Worm (Caenorhabditis elegans) whole organism, L4 larva: ENCODE measurements around the gene F07E5.9.

Experiments used
- D1046.2 ChIP-seq: fragments of 200-800 bp; sonication (Bioruptor generic); IDR thresholded peaks from 2 replicates; pipeline ENCODE4 v1.3.6; 2022; ENCODE audit warnings: missing genetic modification characterization, missing compliant biosample characterization
- F44E2.7 ChIP-seq: fragments of 200-800 bp; sonication (Bioruptor generic); IDR thresholded peaks from 2 replicates; pipeline ENCODE4 v2.1.2; 2022; ENCODE audit warnings: missing genetic modification characterization, missing compliant biosample characterization
- F49E8.2 ChIP-seq: sonication (generic microtip); optimal IDR thresholded peaks from 2 replicates; lab custom pipeline; 2016; ENCODE audit warnings: missing compliant biosample characterization, mild to moderate bottlenecking, missing genetic modification characterization, borderline replicate concordance
- R02D3.7 ChIP-seq: fragments of 150-350 bp; sonication (generic microtip); optimal IDR thresholded peaks from 3 replicates; lab custom pipeline; 2014; ENCODE audit warnings: missing biosample characterization, missing genetic modification characterization
- Y48G9A.11 ChIP-seq: fragments of 200-800 bp; sonication (Bioruptor generic); IDR thresholded peaks from 2 replicates; pipeline ENCODE4 v1.3.6; 2022; ENCODE audit warnings: missing genetic modification reagents, missing genetic modification characterization, missing compliant biosample characterization
- Y75B8A.6 ChIP-seq: fragments of 200-800 bp; sonication (Bioruptor generic); IDR thresholded peaks from 2 replicates; pipeline ENCODE4 v1.3.6; 2022; ENCODE audit warnings: missing genetic modification reagents, missing genetic modification characterization, missing compliant biosample characterization
- ZK337.2 ChIP-seq: fragments of 200-800 bp; sonication (Bioruptor generic); IDR thresholded peaks from 2 replicates; pipeline ENCODE4 v1.3.6; 2022; ENCODE audit warnings: missing genetic modification reagents, missing genetic modification characterization, missing compliant biosample characterization
- aly-2 ChIP-seq: sonication (generic microtip); optimal IDR thresholded peaks from 2 replicates; lab custom pipeline; 2018; ENCODE audit warnings: missing biosample characterization, missing genetic modification characterization
- ama-1 ChIP-seq: fragments of 150-350 bp; optimal IDR thresholded peaks from 2 replicates; lab custom pipeline; 2014; ENCODE audit warnings: inconsistent platforms, mixed read lengths
- attf-4 ChIP-seq: sonication (generic microtip); optimal IDR thresholded peaks from 3 replicates; lab custom pipeline; 2017; ENCODE audit warnings: missing biosample characterization, missing genetic modification characterization
- ceh-20 ChIP-seq: fragments of 200-800 bp; sonication (Bioruptor generic); IDR thresholded peaks from 2 replicates; pipeline ENCODE4 v1.3.6; 2022; ENCODE audit warnings: missing genetic modification reagents, missing genetic modification characterization, missing compliant biosample characterization
- ceh-28 ChIP-seq: fragments of 150-350 bp; optimal IDR thresholded peaks from 2 replicates; lab custom pipeline; 2014; ENCODE audit warnings: missing biosample characterization, missing genetic modification reagents, missing genetic modification characterization
- ceh-32 ChIP-seq: sonication (generic microtip); optimal IDR thresholded peaks from 2 replicates; lab custom pipeline; 2016; ENCODE audit warnings: mild to moderate bottlenecking, missing genetic modification characterization, missing compliant biosample characterization; ENCODE audit not compliant: poor library complexity
- ceh-44 ChIP-seq: fragments of 200-800 bp; sonication (Bioruptor generic); IDR thresholded peaks from 2 replicates; pipeline ENCODE4 v1.3.6; 2022; ENCODE audit warnings: missing genetic modification reagents, missing genetic modification characterization, missing compliant biosample characterization
- ceh-62 ChIP-seq: sonication (generic microtip); optimal IDR thresholded peaks from 2 replicates; lab custom pipeline; 2017; ENCODE audit warnings: missing biosample characterization, missing genetic modification characterization
- ceh-82 ChIP-seq: sonication (generic microtip); optimal IDR thresholded peaks from 2 replicates; lab custom pipeline; 2017; ENCODE audit warnings: missing biosample characterization, missing genetic modification characterization
- ces-1 ChIP-seq: fragments of 150-350 bp; sonication (generic microtip); optimal IDR thresholded peaks from 4 replicates; lab custom pipeline; 2014; ENCODE audit warnings: missing biosample characterization, missing genetic modification reagents, missing genetic modification characterization
- cey-2 ChIP-seq: sonication (generic microtip); optimal IDR thresholded peaks from 3 replicates; lab custom pipeline; 2017; ENCODE audit warnings: missing genetic modification characterization, mild to moderate bottlenecking, missing compliant biosample characterization, antibody characterized with exemption, borderline replicate concordance; ENCODE audit not compliant: insufficient read depth
- ctbp-1 ChIP-seq: fragments of 200-800 bp; sonication (Bioruptor generic); IDR thresholded peaks from 2 replicates; pipeline ENCODE4 v1.3.6; 2022; ENCODE audit warnings: missing genetic modification reagents, missing genetic modification characterization, missing compliant biosample characterization
- dmd-6 ChIP-seq: fragments of 200-800 bp; sonication (Bioruptor generic); IDR thresholded peaks from 2 replicates; pipeline ENCODE4 v1.3.6; 2022; ENCODE audit warnings: missing genetic modification reagents, missing genetic modification characterization, missing compliant biosample characterization
- dmd-8 ChIP-seq: fragments of 200-800 bp; sonication (Bioruptor generic); IDR thresholded peaks from 2 replicates; pipeline ENCODE4 v1.3.6; 2022; ENCODE audit warnings: missing genetic modification characterization, missing compliant biosample characterization
- dpl-1 ChIP-seq: fragments of 150-350 bp; optimal IDR thresholded peaks from 2 replicates; lab custom pipeline; 2014; ENCODE audit warnings: missing biosample characterization, missing genetic modification reagents, missing genetic modification characterization
- duxl-1 ChIP-seq: sonication (generic microtip); optimal IDR thresholded peaks from 2 replicates; lab custom pipeline; 2016; ENCODE audit warnings: mild to moderate bottlenecking, missing genetic modification characterization, moderate library complexity, missing compliant biosample characterization; ENCODE audit not compliant: poor library complexity
- egl-43 ChIP-seq: fragments of 200-800 bp; sonication (Bioruptor generic); IDR thresholded peaks from 2 replicates; pipeline ENCODE4 v1.3.6; 2022; ENCODE audit warnings: missing genetic modification reagents, missing genetic modification characterization, missing compliant biosample characterization
- fkh-10 ChIP-seq: fragments of 150-350 bp; optimal IDR thresholded peaks from 2 replicates; lab custom pipeline; 2014; ENCODE audit warnings: missing biosample characterization, missing genetic modification reagents, missing genetic modification characterization
- hmg-1.1 ChIP-seq: fragments of 200-800 bp; sonication (Bioruptor generic); IDR thresholded peaks from 2 replicates; pipeline ENCODE4 v1.3.6; 2022; ENCODE audit warnings: missing genetic modification reagents, missing genetic modification characterization, missing compliant biosample characterization
- lim-7 ChIP-seq: fragments of 200-800 bp; sonication (Bioruptor generic); IDR thresholded peaks from 2 replicates; pipeline ENCODE4 v1.3.6; 2022; ENCODE audit warnings: missing genetic modification characterization, missing compliant biosample characterization
- lin-1 ChIP-seq: fragments of 200-800 bp; sonication (Bioruptor generic); IDR thresholded peaks from 2 replicates; pipeline ENCODE4 v1.3.6; 2022; ENCODE audit warnings: missing genetic modification reagents, missing genetic modification characterization, missing compliant biosample characterization
- lin-13 ChIP-seq: fragments of 150-350 bp; optimal IDR thresholded peaks from 2 replicates; lab custom pipeline; 2014; ENCODE audit warnings: missing biosample characterization, missing genetic modification reagents, missing genetic modification characterization
- lin-29 ChIP-seq: fragments of 200-800 bp; sonication (Bioruptor generic); IDR thresholded peaks from 2 replicates; pipeline ENCODE4 v1.3.6; 2022; ENCODE audit warnings: missing genetic modification reagents, missing genetic modification characterization, missing compliant biosample characterization
- lin-39 ChIP-seq: fragments of 150-350 bp; optimal IDR thresholded peaks from 2 replicates; lab custom pipeline; 2014; ENCODE audit warnings: missing biosample characterization, missing genetic modification reagents, missing genetic modification characterization
- lir-3 ChIP-seq: sonication (generic microtip); optimal IDR thresholded peaks from 2 replicates; lab custom pipeline; 2016; ENCODE audit warnings: mild to moderate bottlenecking, missing genetic modification characterization, missing compliant biosample characterization
- lsy-2 ChIP-seq, 2 experiments: fragments of 150-350 bp in 1 of 2; sonication (generic microtip) in 1 of 2; optimal IDR thresholded peaks; 2 replicates each; lab custom pipeline; 2014 to 2017; ENCODE audit warnings: missing biosample characterization in 2 of 2, missing genetic modification characterization in 2 of 2
- mes-2 ChIP-seq: sonication (generic microtip); optimal IDR thresholded peaks from 2 replicates; lab custom pipeline; 2016; ENCODE audit warnings: missing genotype, mild to moderate bottlenecking, missing genetic modification characterization, missing compliant biosample characterization; ENCODE audit not compliant: poor library complexity, severe bottlenecking
- mxl-3 ChIP-seq: fragments of 200-800 bp; sonication (Bioruptor generic); optimal IDR thresholded peaks from 2 replicates; lab custom pipeline; 2018; ENCODE audit warnings: mild to moderate bottlenecking, missing genetic modification characterization, missing compliant biosample characterization
- nhr-102 ChIP-seq: sonication (generic microtip); optimal IDR thresholded peaks from 2 replicates; lab custom pipeline; 2016; ENCODE audit warnings: mild to moderate bottlenecking, missing genetic modification characterization, moderate library complexity, missing compliant biosample characterization
- nhr-11 ChIP-seq: fragments of 150-350 bp; optimal IDR thresholded peaks from 2 replicates; lab custom pipeline; 2014; ENCODE audit warnings: missing biosample characterization, missing genetic modification characterization
- nhr-28 ChIP-seq: fragments of 150-350 bp; optimal IDR thresholded peaks from 2 replicates; lab custom pipeline; 2014; ENCODE audit warnings: missing biosample characterization, missing genetic modification characterization
- nhr-76 ChIP-seq: fragments of 150-350 bp; optimal IDR thresholded peaks from 2 replicates; lab custom pipeline; 2014; ENCODE audit warnings: missing biosample characterization, missing genetic modification characterization
- nhr-77 ChIP-seq: fragments of 150-350 bp; optimal IDR thresholded peaks from 2 replicates; lab custom pipeline; 2014; ENCODE audit warnings: missing biosample characterization, missing genetic modification characterization
- pha-4 ChIP-seq, 2 experiments: fragments of 150-350 bp in 1 of 2; fragments of 200-800 bp in 1 of 2; sonication (Bioruptor generic) in 1 of 2; IDR thresholded peaks in 1 of 2; optimal IDR thresholded peaks in 1 of 2; 2 replicates each; pipeline versions ENCODE4 v1.3.6 to Lab custom; 2014 to 2022; ENCODE audit warnings: missing genetic modification characterization in 2 of 2, missing genetic modification reagents in 2 of 2, missing biosample characterization in 1 of 2, missing compliant biosample characterization in 1 of 2
- saeg-2 ChIP-seq: fragments of 200-800 bp; sonication (Bioruptor generic); IDR thresholded peaks from 2 replicates; pipeline ENCODE4 v1.3.6; 2022; ENCODE audit warnings: missing genetic modification reagents, missing genetic modification characterization, missing compliant biosample characterization
- skn-1 ChIP-seq: fragments of 150-350 bp; optimal IDR thresholded peaks from 2 replicates; lab custom pipeline; 2014; ENCODE audit warnings: missing biosample characterization, missing genetic modification characterization
- snpc-1.2 ChIP-seq: fragments of 200-800 bp; sonication (Bioruptor generic); IDR thresholded peaks from 2 replicates; pipeline ENCODE4 v1.3.6; 2022; ENCODE audit warnings: missing genetic modification reagents, missing genetic modification characterization, missing compliant biosample characterization
- snpc-4 ChIP-seq: fragments of 150-350 bp; optimal IDR thresholded peaks from 2 replicates; lab custom pipeline; 2014; ENCODE audit warnings: missing biosample characterization, missing genetic modification characterization
- spr-1 ChIP-seq: sonication (generic microtip); optimal IDR thresholded peaks from 2 replicates; lab custom pipeline; 2016; ENCODE audit warnings: mild to moderate bottlenecking, missing genetic modification characterization, missing compliant biosample characterization
- unc-62 ChIP-seq, 3 experiments: fragments of 150-350 bp in 1 of 3; sonication (generic microtip); optimal IDR thresholded peaks in 2 of 3; peaks in 1 of 3; 1 replicate in 1 of 3; 2 replicates in 2 of 3; lab custom pipeline; 2014 to 2017; ENCODE audit warnings: missing biosample characterization in 3 of 3, missing genetic modification characterization in 3 of 3, missing genetic modification reagents in 3 of 3, missing genotype in 1 of 3
- vab-7 ChIP-seq: fragments of 200-800 bp; sonication (Bioruptor generic); IDR thresholded peaks from 2 replicates; pipeline ENCODE4 v1.3.6; 2022; ENCODE audit warnings: missing genetic modification reagents, missing genetic modification characterization, missing compliant biosample characterization
- zag-1 ChIP-seq: fragments of 150-350 bp; optimal IDR thresholded peaks from 2 replicates; lab custom pipeline; 2014; ENCODE audit warnings: missing biosample characterization, missing genetic modification characterization
- ztf-11 ChIP-seq: fragments of 150-350 bp; optimal IDR thresholded peaks from 2 replicates; lab custom pipeline; 2014; ENCODE audit warnings: missing biosample characterization, missing genetic modification characterization
- ztf-7 ChIP-seq: fragments of 150-350 bp; optimal IDR thresholded peaks from 2 replicates; lab custom pipeline; 2014; ENCODE audit warnings: missing biosample characterization, missing genetic modification characterization

F07E5.9 gene

ce11 chrII:2058985-2059384 is 21.3 kb downstream of the F07E5.9 start, which contains the start of gene F07E5.5:
TSS of gene F07E5.5 (minus strand) at chrII:2059070.
- TF ChIP-seq saeg-2, result no peak
- no peak for TF ChIP-seq ztf-7
- no peak for TF ChIP-seq snpc-1.2 (GFP tag; lab: Robert Waterston, UW)
- TF ChIP-seq ceh-32 (tag; lab: Kevin White, UChicago), result no peak
- no peak for TF ChIP-seq egl-43 (GFP tag; lab: Robert Waterston, UW)
- TF ChIP-seq ceh-44, result no peak
- no peak for TF ChIP-seq vab-7 (GFP tag; lab: Robert Waterston, UW)
- no peak for TF ChIP-seq F44E2.7 (GFP tag; lab: Robert Waterston, UW)
- no peak for TF ChIP-seq mxl-3 (GFP tag; lab: Kevin White, UChicago)
- no peak for TF ChIP-seq unc-62 (GFP tag; optimal IDR thresholded peaks at IDR 0.05 in 1 of 2; lab: Kevin White, UChicago)
- TF ChIP-seq unc-62 (tag; optimal IDR thresholded peaks at IDR 0.05; lab: Kevin White, UChicago), result no peak
- TF ChIP-seq D1046.2 (GFP tag; lab: Robert Waterston, UW), result no peak
- no peak for TF ChIP-seq ZK337.2 (GFP tag; lab: Robert Waterston, UW)
- TF ChIP-seq ceh-82 (tag; lab: Kevin White, UChicago), result no peak
- TF ChIP-seq ztf-11 (tag; lab: Kevin White, UChicago), result no peak
- peak; percentile 27; the same call in 1 of the 2 replicates for TF ChIP-seq hmg-1.1 (GFP tag; lab: Robert Waterston, UW)
- TF ChIP-seq attf-4 (tag; lab: Kevin White, UChicago), result no peak
- TF ChIP-seq nhr-28 (tag; lab: Kevin White, UChicago), result peak; percentile 48
- TF ChIP-seq ceh-20 (GFP tag; lab: Robert Waterston, UW), result no peak
- TF ChIP-seq ceh-28 (tag; lab: Kevin White, UChicago), result no peak
- TF ChIP-seq duxl-1 (tag; lab: Kevin White, UChicago), result no peak
- TF ChIP-seq lir-3, result no peak
- TF ChIP-seq ama-1 (lab: Kevin White, UChicago), result no peak
- no peak for TF ChIP-seq ceh-62 (tag; lab: Kevin White, UChicago)
- TF ChIP-seq Y75B8A.6, result no peak
- TF ChIP-seq lin-29 (GFP tag; lab: Robert Waterston, UW), result no peak
- TF ChIP-seq Y48G9A.11, result no peak
- no peak for TF ChIP-seq R02D3.7 (tag; lab: Kevin White, UChicago)
- TF ChIP-seq pha-4 (GFP tag; IDR thresholded peaks at IDR 0.05; lab: Robert Waterston, UW), result no peak
- TF ChIP-seq pha-4 (tag; optimal IDR thresholded peaks at IDR 0.05; lab: Kevin White, UChicago), result no peak
- TF ChIP-seq dpl-1, result peak; percentile 64
- no peak for TF ChIP-seq F49E8.2
- no peak for TF ChIP-seq lin-1 (GFP tag; lab: Robert Waterston, UW)
- TF ChIP-seq nhr-11 (tag; lab: Kevin White, UChicago), result peak; percentile 69
- no peak for TF ChIP-seq lim-7 (GFP tag; lab: Robert Waterston, UW)
- no peak for TF ChIP-seq snpc-4
- no peak for TF ChIP-seq nhr-102 (tag; lab: Kevin White, UChicago)
- TF ChIP-seq nhr-77 (tag; lab: Kevin White, UChicago), result no peak
- no peak for TF ChIP-seq spr-1 (tag; lab: Kevin White, UChicago)
- peak; percentile 13 for TF ChIP-seq fkh-10 (GFP tag; lab: Kevin White, UChicago)
- peak; percentile 81 for TF ChIP-seq mes-2 (tag; lab: Kevin White, UChicago)
- no peak for TF ChIP-seq nhr-76
- TF ChIP-seq aly-2 (tag; lab: Kevin White, UChicago), result no peak
- no peak for TF ChIP-seq zag-1 (tag; lab: Kevin White, UChicago)
- no peak for TF ChIP-seq ctbp-1 (GFP tag; lab: Robert Waterston, UW)
- no peak for TF ChIP-seq cey-2 (tag; lab: Kevin White, UChicago)
- TF ChIP-seq lsy-2 (tag; optimal IDR thresholded peaks at IDR 0.05; lab: Kevin White, UChicago), result peak; percentile 74 to 97
- TF ChIP-seq skn-1 (tag; lab: Kevin White, UChicago), result no peak
- no peak for TF ChIP-seq lin-39
- no peak for TF ChIP-seq ces-1 (GFP tag; lab: Kevin White, UChicago)
- TF ChIP-seq dmd-6 (GFP tag; lab: Robert Waterston, UW), result peak; percentile 24; the same call in 1 of the 2 replicates
- peak; percentile 45 for TF ChIP-seq lin-13 (GFP tag; lab: Kevin White, UChicago)
- no peak for TF ChIP-seq dmd-8 (GFP tag; lab: Robert Waterston, UW)
